Worm (Caenorhabditis elegans): Measurements from ENCODE around the gene C33D9.3.
"Not testable (repeated sequence)": the region's sequence is repeated elsewhere in the genome, so short reads cannot be mapped to it uniquely, and the experiment has no call there.

Gene C33D9.3

DNA sequence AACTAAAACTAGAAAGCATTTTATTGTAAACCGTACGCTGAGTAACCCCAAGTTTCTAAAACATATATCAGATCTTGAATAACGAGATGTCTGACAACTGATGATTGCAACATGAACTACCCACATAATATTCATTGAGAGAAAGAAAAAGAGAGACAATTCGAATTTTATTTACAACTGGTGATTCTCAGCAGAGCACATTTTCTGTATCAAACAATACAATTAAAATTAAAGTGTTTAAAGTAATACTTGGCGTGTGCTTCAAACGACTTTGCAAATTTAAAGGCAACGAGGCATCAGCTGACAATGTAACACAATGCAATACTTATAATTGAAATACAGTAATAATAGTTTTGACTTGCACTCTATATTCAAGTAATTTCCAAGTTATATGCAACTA is 4.7 kb downstream of the C33D9.3 start, which contains the start of gene C33D9.10:
Gene C33D9.10 (minus strand): TSS at position 101 of the 400 bp plus-strand sequence.
- not testable (repeated sequence) for TF ChIP-seq nfya-1 (tag; optimal IDR thresholded peaks at IDR 0.05; ENCODE audit: insufficient read depth); jun-1 (tag; optimal IDR thresholded peaks at IDR 0.05); snpc-4 (tag; optimal IDR thresholded peaks at IDR 0.05)

DNA sequence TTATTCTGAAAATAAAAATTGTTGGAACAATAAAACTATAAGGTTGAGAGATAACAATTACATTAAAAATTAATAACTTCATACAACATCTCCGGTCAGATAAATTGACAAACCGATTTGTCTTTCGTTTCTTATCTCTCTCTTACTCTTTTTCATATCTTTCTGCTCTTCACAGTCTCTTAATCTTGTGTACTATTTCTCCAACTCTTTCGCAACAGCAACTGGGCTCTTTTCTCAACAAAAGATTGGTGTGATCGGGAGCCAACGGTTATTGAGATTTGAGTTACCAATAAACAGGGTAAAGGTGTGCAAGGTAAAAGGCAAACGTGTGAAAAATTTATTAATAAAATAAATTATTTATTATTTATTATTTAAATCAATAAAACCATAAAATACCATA is 6.1 kb downstream of the C33D9.3 start, which contains the start of gene C33D9.8:
Gene C33D9.8 (minus strand): TSS at position 99 of the 400 bp plus-strand sequence.
- no peak for TF ChIP-seq egl-27 (tag; optimal IDR thresholded peaks at IDR 0.05)
- TF ChIP-seq skn-1 (tag; optimal IDR thresholded peaks at IDR 0.05): no peak
- peak; percentile 7 for TF ChIP-seq nfya-1 (tag; optimal IDR thresholded peaks at IDR 0.05; ENCODE audit: insufficient read depth)
- no peak for TF ChIP-seq ceh-16 (tag; optimal IDR thresholded peaks at IDR 0.05)
- no peak for TF ChIP-seq elt-1 (tag; optimal IDR thresholded peaks at IDR 0.05)
- no peak for TF ChIP-seq jun-1 (tag; optimal IDR thresholded peaks at IDR 0.05)
- TF ChIP-seq mdl-1 (tag; optimal IDR thresholded peaks at IDR 0.05): no peak
- TF ChIP-seq ztf-11 (tag; optimal IDR thresholded peaks at IDR 0.05): no peak
- no peak for TF ChIP-seq R02D3.7 (tag; optimal IDR thresholded peaks at IDR 0.05)
- TF ChIP-seq pha-4 (tag; optimal IDR thresholded peaks at IDR 0.05): peak; percentile 30
- TF ChIP-seq nhr-237 (tag; optimal IDR thresholded peaks at IDR 0.05): no peak
- no peak for TF ChIP-seq eor-1 (tag; optimal IDR thresholded peaks at IDR 0.05)
- no peak for TF ChIP-seq zag-1 (tag; optimal IDR thresholded peaks at IDR 0.05)
- no peak for TF ChIP-seq egl-5 (tag; optimal IDR thresholded peaks at IDR 0.05)
- no peak for TF ChIP-seq nhr-23 (tag; optimal IDR thresholded peaks at IDR 0.05)

DNA sequence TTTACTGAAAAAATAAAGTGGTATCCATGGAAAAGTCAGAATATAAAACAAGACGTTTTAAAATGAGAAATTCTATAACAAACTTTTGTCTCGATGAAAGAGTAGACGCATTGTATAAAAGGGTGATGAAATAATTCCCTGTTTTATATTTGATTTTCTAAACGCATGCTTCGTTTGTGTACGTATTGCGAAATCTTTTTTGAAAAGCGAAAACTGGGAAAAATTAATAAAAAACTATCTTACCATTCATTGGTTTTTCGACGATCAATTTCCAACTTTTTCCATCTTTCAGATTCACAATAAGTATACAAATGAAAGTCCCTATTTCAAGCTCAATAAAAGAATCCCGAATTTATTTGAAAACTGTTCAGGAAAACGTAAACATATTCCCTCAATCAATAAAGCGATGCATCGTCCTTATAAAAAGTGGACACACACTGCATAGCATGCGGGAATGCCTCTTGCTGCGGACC is 7.8 kb downstream of the C33D9.3 start, which contains the start of gene C33D9.13:
Gene C33D9.13 (minus strand): TSS at position 423 of the 473 bp plus-strand sequence.
- TF ChIP-seq pha-4 (tag; optimal IDR thresholded peaks at IDR 0.05): peak; percentile 21
- no peak for TF ChIP-seq ceh-9 (tag; optimal IDR thresholded peaks at IDR 0.05)
- no peak for TF ChIP-seq fkh-2 (tag; optimal IDR thresholded peaks at IDR 0.05)
- no peak for TF ChIP-seq ZK546.5 (tag; optimal IDR thresholded peaks at IDR 0.05)
- TF ChIP-seq ceh-28 (tag; optimal IDR thresholded peaks at IDR 0.05): peak; percentile 1

DNA sequence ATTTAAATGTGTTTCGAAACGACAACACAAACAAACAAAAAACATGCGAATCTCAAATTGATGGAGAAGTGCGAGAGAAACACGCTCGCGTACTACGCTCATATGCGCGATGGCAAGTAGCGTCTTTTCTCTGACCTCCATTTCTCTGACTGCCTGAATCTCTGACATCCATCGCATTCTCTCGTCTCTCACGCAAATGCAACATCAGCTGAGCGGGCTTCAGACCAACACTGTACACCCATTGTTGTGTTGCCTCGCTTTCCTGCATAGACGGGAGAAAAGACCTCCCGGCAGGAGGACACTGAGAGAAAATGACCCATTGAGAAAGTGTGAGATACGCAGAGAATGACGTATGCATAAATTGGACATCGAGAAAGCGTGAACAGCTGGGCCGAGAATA is 10.5 kb downstream of the C33D9.3 start:
- TF ChIP-seq nhr-77 (tag; optimal IDR thresholded peaks at IDR 0.05) (no peak), nhr-28 (tag; optimal IDR thresholded peaks at IDR 0.05) (no peak), ztf-11 (tag; optimal IDR thresholded peaks at IDR 0.05) (no peak), ceh-16 (tag; optimal IDR thresholded peaks at IDR 0.05) (no peak), nhr-25 (tag; optimal IDR thresholded peaks at IDR 0.05) (peak; percentile 95), jun-1 (tag; optimal IDR thresholded peaks at IDR 0.05) (peak; percentile 59), R02D3.7 (tag; optimal IDR thresholded peaks at IDR 0.05) (peak; percentile 38), lin-15B (tag; optimal IDR thresholded peaks at IDR 0.05) (peak; percentile 14), eor-1 (tag; optimal IDR thresholded peaks at IDR 0.05) (no peak), lin-39 (tag; optimal IDR thresholded peaks at IDR 0.05) (peak; percentile 93), nhr-11 (tag; optimal IDR thresholded peaks at IDR 0.05) (no peak), pqm-1 (tag; optimal IDR thresholded peaks at IDR 0.05) (no peak), fkh-10 (GFP tag; optimal IDR thresholded peaks at IDR 0.05) (no peak), ceh-82 (tag; optimal IDR thresholded peaks at IDR 0.05) (no peak), lsy-12 (tag; optimal IDR thresholded peaks at IDR 0.05) (peak; percentile 43), nhr-67 (tag; optimal IDR thresholded peaks at IDR 0.05) (no peak), daf-12 (tag; optimal IDR thresholded peaks at IDR 0.05) (no peak), mml-1 (tag; optimal IDR thresholded peaks at IDR 0.05) (no peak), zag-1 (tag; optimal IDR thresholded peaks at IDR 0.05) (no peak), ceh-28 (tag; optimal IDR thresholded peaks at IDR 0.05) (peak; percentile 69), elt-1 (tag; optimal IDR thresholded peaks at IDR 0.05) (peak; percentile 41), ztf-4 (tag; optimal IDR thresholded peaks at IDR 0.05) (no peak), hmg-11 (tag; optimal IDR thresholded peaks at IDR 0.05) (peak; percentile 83), nhr-23 (tag; optimal IDR thresholded peaks at IDR 0.05) (peak; percentile 91), ZK546.5 (tag; optimal IDR thresholded peaks at IDR 0.05) (no peak), fos-1 (tag; optimal IDR thresholded peaks at IDR 0.05) (no peak), fkh-2 (tag; optimal IDR thresholded peaks at IDR 0.05) (no peak), ama-1 (optimal IDR thresholded peaks at IDR 0.05) (no peak), aly-2 (tag; optimal IDR thresholded peaks at IDR 0.05) (no peak), nhr-237 (tag; optimal IDR thresholded peaks at IDR 0.05) (no peak), ceh-9 (tag; optimal IDR thresholded peaks at IDR 0.05) (no peak), egl-5 (tag; optimal IDR thresholded peaks at IDR 0.05) (peak; percentile 55), nhr-76 (tag; optimal IDR thresholded peaks at IDR 0.05) (no peak), elt-2 (tag; optimal IDR thresholded peaks at IDR 0.05) (peak; percentile 44), pha-4 (tag; optimal IDR thresholded peaks at IDR 0.05) (peak; percentile 52), nhr-43 (tag; optimal IDR thresholded peaks at IDR 0.05; ENCODE audit: poor library complexity, severe bottlenecking) (peak; percentile 53), tbx-2 (tag; optimal IDR thresholded peaks at IDR 0.05) (no peak), nhr-12 (tag; optimal IDR thresholded peaks at IDR 0.05) (no peak), unc-62 (GFP tag; optimal IDR thresholded peaks at IDR 0.05) (no peak), nfya-1 (tag; optimal IDR thresholded peaks at IDR 0.05; ENCODE audit: insufficient read depth) (peak; percentile 59), elt-3 (tag; optimal IDR thresholded peaks at IDR 0.05) (no peak), skn-1 (tag; optimal IDR thresholded peaks at IDR 0.05) (no peak)

All from whole organism, L3 larva.